Worm (Caenorhabditis elegans) whole organism, L4 larva: ENCODE measurements around the gene fbxa-55.

Experiments used
- hif-1 ChIP-seq, 2 experiments: sonication (generic microtip); optimal IDR thresholded peaks; 2 replicates each; lab custom pipeline; 2016 to 2017; ENCODE audit warnings: missing compliant biosample characterization in 2 of 2, missing genetic modification characterization in 2 of 2, missing genetic modification reagents in 2 of 2, missing genotype in 2 of 2, mild to moderate bottlenecking in 1 of 2
- lin-39 ChIP-seq: fragments of 150-350 bp; optimal IDR thresholded peaks from 2 replicates; lab custom pipeline; 2014; ENCODE audit warnings: missing biosample characterization, missing genetic modification reagents, missing genetic modification characterization
- pha-4 ChIP-seq, 2 experiments: fragments of 150-350 bp in 1 of 2; fragments of 200-800 bp in 1 of 2; sonication (Bioruptor generic) in 1 of 2; IDR thresholded peaks in 1 of 2; optimal IDR thresholded peaks in 1 of 2; 2 replicates each; pipeline versions ENCODE4 v1.3.6 to Lab custom; 2014 to 2022; ENCODE audit warnings: missing genetic modification characterization in 2 of 2, missing genetic modification reagents in 2 of 2, missing biosample characterization in 1 of 2, missing compliant biosample characterization in 1 of 2
- snpc-4 ChIP-seq: fragments of 150-350 bp; optimal IDR thresholded peaks from 2 replicates; lab custom pipeline; 2014; ENCODE audit warnings: missing biosample characterization, missing genetic modification characterization

DNA sequence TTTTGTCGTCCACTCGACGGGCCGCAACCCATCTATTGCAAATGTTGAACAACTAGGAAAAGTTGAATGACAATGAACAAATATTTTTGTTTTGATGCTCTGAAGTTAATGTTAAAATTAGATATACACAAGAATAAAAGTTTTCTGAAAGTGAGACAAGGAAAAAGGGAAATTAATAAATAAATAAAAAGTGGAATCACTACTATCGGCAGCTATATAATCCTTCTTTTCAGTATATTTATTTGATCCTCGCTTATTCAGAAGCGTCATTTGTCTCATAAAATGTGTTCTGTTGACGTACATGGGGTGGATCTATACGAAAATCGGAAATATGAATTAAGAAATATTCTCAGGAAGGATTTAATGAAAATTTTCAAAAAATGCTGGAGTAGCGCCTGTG lies 9.7 kb downstream of the fbxa-55 start, which contains the start of gene pef-1:
- TF ChIP-seq snpc-4 (no peak), lin-39 (tag; lab: Kevin White, UChicago) (no peak), pha-4 (GFP tag; IDR thresholded peaks at IDR 0.05; lab: Robert Waterston, UW) (no peak), pha-4 (tag; optimal IDR thresholded peaks at IDR 0.05; lab: Kevin White, UChicago) (no peak), hif-1 (tag; optimal IDR thresholded peaks at IDR 0.05; lab: Kevin White, UChicago) (no peak)
